Fruit fly (Drosophila melanogaster) Kc167 (cell line): ENCODE measurements around the gene CG15145.

Source experiments
- Myc ChIP-seq: fragments of >200 bp; optimal IDR thresholded peaks from 2 replicates; lab custom pipeline; 2017; ENCODE audit warnings: missing external identifiers
- h ChIP-seq: fragments of >200 bp; optimal IDR thresholded peaks from 3 replicates; lab custom pipeline; 2018; ENCODE audit warnings: missing external identifiers
- insv ChIP-seq: fragments of >200 bp; optimal IDR thresholded peaks from 3 replicates; lab custom pipeline; 2018; ENCODE audit warnings: missing external identifiers
- psq ChIP-seq: fragments of >200 bp; optimal IDR thresholded peaks from 2 replicates; lab custom pipeline; 2017; ENCODE audit warnings: missing external identifiers
- ttk ChIP-seq: sonication (Bioruptor generic); optimal IDR thresholded peaks from 2 replicates; lab custom pipeline; 2017; ENCODE audit warnings: missing external identifiers

DNA sequence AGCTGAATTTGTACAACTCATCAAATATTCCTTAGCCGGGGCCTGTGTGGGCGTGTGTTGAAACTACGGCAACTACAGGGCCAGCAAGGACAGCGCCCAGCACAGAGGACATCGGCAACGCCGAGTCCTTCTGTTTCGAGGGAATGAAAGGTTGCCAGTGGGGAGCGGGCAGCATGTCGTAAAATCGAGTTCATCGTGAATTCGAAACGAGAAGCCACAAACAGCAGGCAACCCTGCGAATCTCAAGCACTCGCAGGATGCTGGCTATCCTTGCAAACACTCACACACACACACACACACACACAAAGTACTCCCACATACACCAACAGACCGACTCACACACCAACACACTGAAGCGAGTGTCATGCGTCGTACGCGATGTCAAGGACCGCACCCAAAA lies 29.9 kb upstream of the CG15145 start:
- no peak for TF ChIP-seq Myc
- no peak for TF ChIP-seq h (lab: Kevin White, UChicago)
- TF ChIP-seq psq: no peak
- no peak for TF ChIP-seq insv (lab: Kevin White, UChicago)
- no peak for TF ChIP-seq ttk (lab: Kevin White, UChicago)
